Fruit fly (Drosophila melanogaster) Kc167 (cell line): ENCODE data around the gene pigeon.

ENCODE experiments used
- Myc ChIP-seq: fragments of >200 bp; optimal IDR thresholded peaks from 2 replicates; lab custom pipeline; 2017; ENCODE audit warnings: missing external identifiers
- Sin3A ChIP-seq: fragments of >200 bp; optimal IDR thresholded peaks from 2 replicates; lab custom pipeline; 2018; ENCODE audit warnings: missing external identifiers
- h ChIP-seq: fragments of >200 bp; optimal IDR thresholded peaks from 3 replicates; lab custom pipeline; 2018; ENCODE audit warnings: missing external identifiers
- insv ChIP-seq: fragments of >200 bp; optimal IDR thresholded peaks from 3 replicates; lab custom pipeline; 2018; ENCODE audit warnings: missing external identifiers
- psq ChIP-seq: fragments of >200 bp; optimal IDR thresholded peaks from 2 replicates; lab custom pipeline; 2017; ENCODE audit warnings: missing external identifiers
- ttk ChIP-seq: sonication (Bioruptor generic); optimal IDR thresholded peaks from 2 replicates; lab custom pipeline; 2017; ENCODE audit warnings: missing external identifiers

Gene pigeon

DNA sequence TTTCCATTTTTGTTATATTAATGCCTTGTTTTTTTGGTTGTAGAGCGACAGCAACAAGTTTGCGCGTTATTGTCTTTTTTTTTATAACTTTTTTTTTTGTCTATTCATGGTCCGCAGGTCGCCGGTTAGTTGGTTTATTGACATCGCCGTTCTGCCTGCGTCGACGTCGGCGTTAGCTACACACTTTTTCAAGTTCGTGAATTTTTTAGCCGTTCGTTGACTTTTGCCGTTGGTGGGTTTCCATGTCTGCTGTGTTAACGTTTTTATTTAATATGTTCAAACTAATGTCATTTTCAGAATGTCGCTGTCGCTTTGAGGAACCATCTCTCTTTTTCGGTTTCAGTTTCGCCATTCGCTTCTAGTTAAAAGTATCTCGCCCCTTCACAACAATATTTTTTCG is 39.2 kb upstream of the pigeon start:
- TF ChIP-seq psq: no peak
- no peak for TF ChIP-seq h (lab: Kevin White, UChicago)
- no peak for TF ChIP-seq insv (lab: Kevin White, UChicago)
- no peak for TF ChIP-seq ttk (lab: Kevin White, UChicago)
- no peak for TF ChIP-seq Sin3A (lab: Kevin White, UChicago)
- no peak for TF ChIP-seq Myc (lab: Kevin White, UChicago)

- TF ChIP-seq Myc (lab: Kevin White, UChicago) (no peak), psq (no peak), insv (lab: Kevin White, UChicago) (no peak), ttk (lab: Kevin White, UChicago) (no peak), h (lab: Kevin White, UChicago) (no peak), Sin3A (lab: Kevin White, UChicago) (no peak)
Measured at dm6 chr2L:19154893-19155389, 30.9 kb upstream of the pigeon start.

DNA sequence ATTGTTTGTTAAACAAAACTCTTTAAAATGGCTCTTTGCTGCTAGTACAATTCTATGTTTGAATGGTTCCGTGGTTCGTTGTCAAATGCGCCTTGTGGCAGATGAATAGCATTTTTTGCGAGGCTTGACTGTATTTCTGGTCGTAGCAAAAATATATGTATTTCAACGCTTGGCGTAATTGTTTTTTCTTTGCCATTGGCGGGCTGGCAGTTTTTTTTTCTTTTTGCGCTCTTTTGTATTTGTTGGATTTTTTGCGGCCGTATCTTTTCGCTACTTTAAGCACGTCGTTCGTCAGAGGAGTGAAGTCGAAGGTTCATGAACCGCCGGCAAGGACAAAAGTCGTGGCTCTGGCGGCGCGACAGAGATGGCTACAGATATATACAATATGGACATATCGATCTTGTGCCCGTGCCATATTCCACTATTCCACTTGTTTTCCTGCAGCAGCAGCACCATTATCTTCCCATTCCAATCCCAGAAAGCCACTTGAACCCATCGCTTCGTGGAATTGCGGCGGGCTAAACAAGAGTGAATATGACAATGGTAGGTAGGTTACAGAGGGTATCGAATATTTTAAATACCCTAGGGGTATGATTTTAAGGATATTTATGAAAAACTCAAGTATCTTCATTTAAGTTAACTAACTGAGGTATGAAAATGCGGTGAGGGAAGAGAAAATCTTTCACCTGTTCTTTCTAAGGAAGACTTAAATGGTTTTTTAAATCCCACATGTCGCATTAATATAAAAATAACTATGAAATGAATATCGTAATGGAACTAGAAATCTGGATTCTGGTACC is 29.7 kb upstream of the pigeon start:
- TF ChIP-seq Sin3A (lab: Kevin White, UChicago) (no peak), insv (lab: Kevin White, UChicago) (no peak), psq (no peak), h (lab: Kevin White, UChicago) (no peak), Myc (lab: Kevin White, UChicago) (no peak), ttk (lab: Kevin White, UChicago) (no peak)

DNA sequence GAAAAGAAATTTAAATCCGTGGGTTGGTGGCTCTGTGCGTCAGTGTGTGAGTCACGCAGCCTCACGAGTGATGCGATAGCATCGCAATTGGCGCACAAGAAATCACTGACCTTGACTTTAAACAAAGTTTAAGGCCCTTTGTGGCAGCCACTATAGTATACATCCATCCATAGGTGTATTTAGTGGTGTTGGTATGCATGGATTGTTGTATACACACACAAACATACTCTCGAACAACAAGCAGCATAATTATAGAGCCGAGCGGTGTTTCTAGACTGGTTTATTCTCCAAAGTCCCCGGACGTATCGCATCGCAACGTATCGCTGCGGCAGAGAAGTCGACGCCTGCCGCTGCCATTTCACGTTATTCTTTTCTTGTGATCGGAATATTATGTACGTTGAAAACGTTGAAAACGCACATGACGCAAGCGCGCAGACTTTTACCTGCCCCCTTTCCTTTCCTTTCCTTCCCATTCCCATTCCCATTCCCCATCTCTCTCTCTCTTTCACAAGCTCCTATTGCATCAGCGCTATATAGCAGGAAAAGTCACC is 29.0 kb upstream of the pigeon start:
- TF ChIP-seq psq (no peak), Myc (lab: Kevin White, UChicago) (no peak), insv (lab: Kevin White, UChicago) (no peak), ttk (lab: Kevin White, UChicago) (no peak), h (lab: Kevin White, UChicago) (no peak), Sin3A (lab: Kevin White, UChicago) (no peak)

dm6 chr2L:19158005-19158666 is 27.7 kb upstream of the pigeon start:
- TF ChIP-seq psq: no peak
- TF ChIP-seq h (lab: Kevin White, UChicago): no peak

DNA sequence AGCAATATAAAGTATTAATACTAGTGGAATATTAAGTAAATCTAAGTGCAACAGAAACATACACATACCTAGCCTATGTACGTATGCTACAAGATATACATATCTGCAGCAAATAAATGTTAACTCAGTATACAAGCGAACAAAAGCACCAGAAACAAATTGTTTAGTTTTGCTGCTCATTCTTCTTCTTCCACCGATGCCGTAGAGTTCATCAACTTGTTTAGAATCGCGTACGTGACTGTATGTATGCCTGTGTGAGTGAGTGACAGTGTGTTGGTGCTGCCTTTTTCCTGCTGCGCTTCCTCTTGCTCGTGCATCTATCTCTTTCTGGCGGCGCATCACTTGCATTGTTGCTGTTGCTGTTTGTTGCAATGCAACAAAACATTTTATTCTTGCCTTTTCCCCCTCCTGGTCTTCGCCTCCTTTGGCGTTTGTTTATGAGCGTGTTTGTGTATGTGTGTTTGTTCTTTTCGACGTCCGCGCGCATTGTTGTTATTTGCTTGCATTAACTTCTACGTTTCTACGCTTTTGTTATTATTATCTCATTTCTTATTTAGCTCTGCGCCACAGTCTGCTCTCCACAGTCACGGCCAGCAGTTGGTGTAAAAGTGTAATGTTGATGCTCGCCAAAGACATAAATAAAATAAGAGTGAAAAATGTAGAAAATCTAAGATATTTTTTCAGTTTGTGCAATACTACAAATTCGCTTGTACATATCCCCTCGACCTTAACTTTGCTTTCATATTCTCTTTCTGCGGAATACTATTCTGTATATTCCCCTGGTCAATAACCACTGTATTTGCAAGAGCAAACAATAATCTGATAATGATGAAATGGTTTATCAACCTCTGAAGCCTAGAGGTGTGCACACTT is 26.9 kb upstream of the pigeon start:
- TF ChIP-seq h (lab: Kevin White, UChicago) (no peak), Myc (lab: Kevin White, UChicago) (no peak), ttk (lab: Kevin White, UChicago) (no peak), insv (lab: Kevin White, UChicago) (no peak), psq (no peak), Sin3A (lab: Kevin White, UChicago) (no peak)

DNA sequence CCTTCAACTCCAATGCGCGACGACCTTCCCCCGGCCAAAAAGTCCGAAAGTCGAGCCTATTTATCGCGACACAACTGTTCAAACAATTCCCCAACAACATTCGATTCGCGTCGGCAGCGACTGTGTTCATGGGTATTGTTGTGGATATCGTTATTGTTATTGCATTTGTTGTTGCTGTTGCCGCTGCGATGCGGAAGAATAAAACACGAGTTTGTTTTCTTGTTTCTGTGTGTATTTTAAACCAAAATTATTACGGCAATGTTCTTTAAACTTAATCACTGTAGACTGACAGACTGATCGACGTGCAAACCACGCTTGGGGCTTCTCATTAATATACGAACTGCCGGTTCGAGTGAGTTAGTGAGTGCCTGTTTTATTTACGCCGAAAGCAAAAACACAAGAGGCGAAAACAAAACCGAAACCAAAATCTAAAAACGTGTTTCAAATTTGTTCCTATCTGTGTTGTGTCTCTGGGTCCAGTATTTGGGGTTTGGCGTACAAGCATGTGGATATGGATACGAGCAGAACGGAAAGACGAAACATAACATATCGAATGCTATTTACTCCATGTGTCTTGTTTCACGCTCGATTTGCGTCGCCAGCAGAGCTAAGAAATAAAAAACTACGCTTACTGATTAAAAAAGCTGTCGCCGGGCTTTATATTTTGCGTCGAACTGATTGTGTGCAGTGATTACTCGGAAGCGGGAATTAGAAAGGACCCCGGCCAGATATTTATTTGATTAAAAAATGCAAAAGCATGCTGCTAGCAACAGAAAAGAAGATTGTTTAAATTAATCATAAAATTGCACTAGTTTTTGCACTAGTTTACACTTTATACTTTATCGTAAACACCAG is 26.1 kb upstream of the pigeon start:
- TF ChIP-seq insv (lab: Kevin White, UChicago): no peak
- TF ChIP-seq Myc (lab: Kevin White, UChicago): no peak
- TF ChIP-seq h (lab: Kevin White, UChicago): no peak
- no peak for TF ChIP-seq ttk (lab: Kevin White, UChicago)
- no peak for TF ChIP-seq Sin3A (lab: Kevin White, UChicago)
- no peak for TF ChIP-seq psq

- TF ChIP-seq insv (lab: Kevin White, UChicago) (no peak), psq (no peak), Myc (lab: Kevin White, UChicago) (no peak), h (lab: Kevin White, UChicago) (no peak), Sin3A (lab: Kevin White, UChicago) (no peak), ttk (lab: Kevin White, UChicago) (no peak)
Measured at dm6 chr2L:19161307-19161999, 24.4 kb upstream of the pigeon start.

DNA sequence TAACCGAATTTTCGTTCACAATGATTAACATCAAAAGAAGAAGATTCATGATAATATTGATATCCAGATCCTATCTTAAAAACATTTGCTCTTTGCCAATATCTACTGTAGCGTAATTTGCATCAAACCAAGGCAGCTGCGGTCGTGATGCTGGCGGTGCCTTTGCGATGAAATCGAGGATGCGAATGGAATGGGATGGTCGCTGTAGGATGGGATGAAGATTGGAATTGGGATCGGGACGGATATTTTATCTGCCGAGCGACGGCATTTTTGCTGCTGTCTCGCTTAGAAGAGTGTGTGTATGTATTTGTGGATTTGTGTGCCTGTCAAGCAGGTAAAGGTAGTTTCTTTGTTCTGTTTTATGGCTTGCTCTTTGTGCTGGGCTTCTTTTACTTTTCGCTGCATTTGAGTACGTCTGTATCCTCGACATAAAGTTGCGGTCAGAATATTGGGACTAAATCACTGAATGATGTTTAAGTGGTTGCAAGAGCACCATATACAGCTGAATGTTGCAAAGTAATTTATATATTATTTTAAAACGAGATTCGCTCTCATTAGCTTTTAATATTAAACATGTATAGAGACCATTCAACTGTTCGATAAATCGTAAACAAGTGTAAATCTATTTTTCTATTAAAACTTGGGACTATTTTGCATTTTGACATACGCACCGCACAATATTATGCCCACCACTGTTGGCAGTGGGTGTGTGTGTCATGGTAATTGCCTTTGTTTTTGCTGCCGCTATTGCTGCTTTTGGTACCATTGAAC is 23.3 kb upstream of the pigeon start:
- TF ChIP-seq h (lab: Kevin White, UChicago) (no peak), psq (no peak), insv (lab: Kevin White, UChicago) (no peak), ttk (lab: Kevin White, UChicago) (no peak), Sin3A (lab: Kevin White, UChicago) (no peak), Myc (lab: Kevin White, UChicago) (no peak)
